Fruit fly (Drosophila melanogaster): ENCODE data around the gene yellow-h.

Gene yellow-h

dm6 chr4:205671-206252, 22.0 kb upstream of the yellow-h start, which contains the start of gene CG31998 (continued):
- no peak for TF ChIP-seq lab (GFP tag; optimal IDR thresholded peaks at IDR 0.05)
- no peak for TF ChIP-seq chif (GFP tag; optimal IDR thresholded peaks at IDR 0.05)
- TF ChIP-seq CG9797 (GFP tag; optimal IDR thresholded peaks at IDR 0.05): no peak
- no peak for TF ChIP-seq zfh1 (GFP tag; IDR thresholded peaks at IDR 0.05)
- TF ChIP-seq CG3995 (GFP tag; optimal IDR thresholded peaks at IDR 0.05): peak; percentile 58
- TF ChIP-seq CG4854 (GFP tag; optimal IDR thresholded peaks at IDR 0.05): no peak
- TF ChIP-seq CG11560 (tag; IDR thresholded peaks at IDR 0.05): no peak; the same call in 2 of the 3 replicates
- no peak for TF ChIP-seq sima (GFP tag; optimal IDR thresholded peaks at IDR 0.05)
- TF ChIP-seq zen (tag; optimal IDR thresholded peaks at IDR 0.05): no peak
- no peak for TF ChIP-seq br (optimal IDR thresholded peaks at IDR 0.05)
- no peak for TF ChIP-seq Ssrp (tag; optimal IDR thresholded peaks at IDR 0.05)
- TF ChIP-seq hbn (GFP tag; IDR thresholded peaks at IDR 0.05; ENCODE audit: partially characterized antibody): no peak
- TF ChIP-seq Optix (GFP tag; IDR thresholded peaks at IDR 0.05): no peak
- no peak for TF ChIP-seq Gsc (GFP tag; IDR thresholded peaks at IDR 0.05)
- no peak for TF ChIP-seq MTF-1 (GFP tag; optimal IDR thresholded peaks at IDR 0.05; ENCODE audit: borderline replicate concordance)
- TF ChIP-seq Trl (optimal IDR thresholded peaks at IDR 0.05): no peak
- no peak for TF ChIP-seq Trl (GFP tag; optimal IDR thresholded peaks at IDR 0.05)
- TF ChIP-seq Doc3 (GFP tag; IDR thresholded peaks at IDR 0.05; ENCODE audit: partially characterized antibody): no peak
- no peak for TF ChIP-seq luna (GFP tag; optimal IDR thresholded peaks at IDR 0.05)
- no peak for TF ChIP-seq grn (GFP tag; optimal IDR thresholded peaks at IDR 0.05)
- no peak for TF ChIP-seq CG9876 (GFP tag; optimal IDR thresholded peaks at IDR 0.05)
- TF ChIP-seq bigmax (GFP tag; optimal IDR thresholded peaks at IDR 0.05): no peak
- no peak for TF ChIP-seq Atf6 (GFP tag; IDR thresholded peaks at IDR 0.05)
- TF ChIP-seq Med (GFP tag): peak; percentile 79
- no peak for TF ChIP-seq Oaz (GFP tag; IDR thresholded peaks at IDR 0.05)
- no peak for TF ChIP-seq Hand (GFP tag; optimal IDR thresholded peaks at IDR 0.05)
- TF ChIP-seq NC2α (GFP tag; optimal IDR thresholded peaks at IDR 0.05): no peak
- no peak for TF ChIP-seq tup (GFP tag; optimal IDR thresholded peaks at IDR 0.05)
- TF ChIP-seq Eip74EF (GFP tag; optimal IDR thresholded peaks at IDR 0.05): no peak
- TF ChIP-seq CG13775 (GFP tag; optimal IDR thresholded peaks at IDR 0.05): no peak
- TF ChIP-seq nerfin-2 (GFP tag; IDR thresholded peaks at IDR 0.05; ENCODE audit: partially characterized antibody): no peak
- TF ChIP-seq lbe (GFP tag; optimal IDR thresholded peaks at IDR 0.05): peak; percentile 11
- no peak for TF ChIP-seq CG8478 (optimal IDR thresholded peaks at IDR 0.05)
- TF ChIP-seq oc (tag; optimal IDR thresholded peaks at IDR 0.05): no peak
- TF ChIP-seq pita (GFP tag; optimal IDR thresholded peaks at IDR 0.05): no peak
- TF ChIP-seq chm (GFP tag; IDR thresholded peaks at IDR 0.05): no peak
- TF ChIP-seq ind (GFP tag; optimal IDR thresholded peaks at IDR 0.05): no peak
- TF ChIP-seq ara (GFP tag; IDR thresholded peaks at IDR 0.05): no peak
- TF ChIP-seq CG8944 (GFP tag; optimal IDR thresholded peaks at IDR 0.05): no peak
- no peak for TF ChIP-seq Sox102F (GFP tag; optimal IDR thresholded peaks at IDR 0.05)
- TF ChIP-seq CG4328 (GFP tag; optimal IDR thresholded peaks at IDR 0.05): no peak
- TF ChIP-seq Jarid2 (GFP tag; optimal IDR thresholded peaks at IDR 0.05): no peak
- no peak for TF ChIP-seq CG4707 (GFP tag; optimal IDR thresholded peaks at IDR 0.05)
- TF ChIP-seq Xrp1 (GFP tag; IDR thresholded peaks at IDR 0.05): no peak
- TF ChIP-seq B-H2 (GFP tag; optimal IDR thresholded peaks at IDR 0.05): no peak
- TF ChIP-seq CkIIα-i1 (GFP tag; IDR thresholded peaks at IDR 0.05): no peak
- peak; percentile 98 for TF ChIP-seq CG11723 (GFP tag; optimal IDR thresholded peaks at IDR 0.05)
- TF ChIP-seq hkb (optimal IDR thresholded peaks at IDR 0.05): no peak
- TF ChIP-seq hkb (GFP tag; IDR thresholded peaks at IDR 0.05): no peak
- no peak for TF ChIP-seq CG10565 (GFP tag; optimal IDR thresholded peaks at IDR 0.05)
- TF ChIP-seq phol (tag; optimal IDR thresholded peaks at IDR 0.05): peak; percentile 95
- TF ChIP-seq sqz (GFP tag; optimal IDR thresholded peaks at IDR 0.05): no peak

Measured in whole organism, embryonic.